Fruit fly (Drosophila melanogaster) whole organism, embryonic: ENCODE measurements around the gene Fit2.

Experiments used
- Awh ChIP-seq: fragments of 200-800 bp; sonication (Bioruptor generic); IDR thresholded peaks from 2 replicates; pipeline ENCODE4, ENCODE4 v1.3.6; 2022; ENCODE audit warnings: missing biosample characterization, missing genetic modification characterization
- BEAF-32 ChIP-seq: fragments of 200-800 bp; sonication (Bioruptor generic); optimal IDR thresholded peaks from 3 replicates; lab custom pipeline; 2017; ENCODE audit warnings: missing biosample characterization, missing genetic modification characterization, mild to moderate bottlenecking, moderate library complexity, missing genetic modification reagents
- Bgb ChIP-seq: fragments of 200-800 bp; sonication (Bioruptor generic); IDR thresholded peaks from 2 replicates; pipeline ENCODE4 v1.3.6; 2022; ENCODE audit warnings: missing biosample characterization, missing genetic modification characterization; ENCODE audit not compliant: partially characterized antibody
- Bteb2 ChIP-seq: fragments of 200-800 bp; sonication (Bioruptor generic); optimal IDR thresholded peaks from 2 replicates; lab custom pipeline; 2016; ENCODE audit warnings: missing biosample characterization, missing genetic modification characterization
- CG10366 ChIP-seq: fragments of 200-800 bp; sonication (Bioruptor generic); IDR thresholded peaks from 2 replicates; pipeline ENCODE4 v1.3.6; 2022; ENCODE audit warnings: missing biosample characterization, missing genetic modification characterization
- CG12071 ChIP-seq: fragments of 200-800 bp; sonication (Bioruptor generic); optimal IDR thresholded peaks from 3 replicates; lab custom pipeline; 2018; ENCODE audit warnings: missing biosample characterization, mild to moderate bottlenecking, missing genetic modification characterization
- CG13287 ChIP-seq: fragments of 200-800 bp; sonication (Bioruptor generic); IDR thresholded peaks from 2 replicates; pipeline ENCODE4 v1.3.6; 2022; ENCODE audit warnings: missing biosample characterization, missing genetic modification characterization; ENCODE audit not compliant: partially characterized antibody
- CG14860 ChIP-seq: fragments of 200-800 bp; sonication (Bioruptor generic); IDR thresholded peaks from 3 replicates; pipeline ENCODE4 v1.3.6; 2022; ENCODE audit warnings: missing biosample characterization, missing genetic modification characterization; ENCODE audit not compliant: partially characterized antibody
- CG16813 ChIP-seq: fragments of 200-800 bp; sonication (Bioruptor generic); IDR thresholded peaks from 3 replicates; pipeline ENCODE4 v1.3.6; 2022; ENCODE audit warnings: missing biosample characterization, missing genetic modification characterization; ENCODE audit not compliant: partially characterized antibody
- CG18476 ChIP-seq: fragments of 200-800 bp; sonication (Bioruptor generic); optimal IDR thresholded peaks from 2 replicates; lab custom pipeline; 2016; ENCODE audit warnings: missing biosample characterization, mild to moderate bottlenecking, missing genetic modification characterization
- CG2116 ChIP-seq: fragments of 200-800 bp; sonication (Bioruptor generic); optimal IDR thresholded peaks from 3 replicates; lab custom pipeline; 2018; ENCODE audit warnings: missing biosample characterization, mild to moderate bottlenecking, missing genetic modification characterization
- CG34224 ChIP-seq: fragments of 200-800 bp; sonication (Bioruptor generic); IDR thresholded peaks from 3 replicates; pipeline ENCODE4 v1.3.6; 2022; ENCODE audit warnings: missing biosample characterization, missing genetic modification characterization; ENCODE audit not compliant: partially characterized antibody
- CG6791 ChIP-seq: fragments of 200-800 bp; sonication (Bioruptor generic); IDR thresholded peaks from 3 replicates; pipeline ENCODE4 v1.3.6; 2022; ENCODE audit warnings: missing biosample characterization, missing genetic modification characterization; ENCODE audit not compliant: partially characterized antibody
- CG7963 ChIP-seq: fragments of 200-800 bp; sonication (Bioruptor generic); IDR thresholded peaks from 3 replicates; pipeline ENCODE4 v1.3.6; 2022; ENCODE audit warnings: missing biosample characterization, missing genetic modification characterization; ENCODE audit not compliant: partially characterized antibody
- Dll ChIP-seq: fragments of 200-800 bp; sonication (Bioruptor generic); IDR thresholded peaks from 4 replicates; pipeline ENCODE4 v1.3.6; 2022; ENCODE audit warnings: missing biosample characterization, missing genetic modification characterization; ENCODE audit not compliant: partially characterized antibody
- Dp ChIP-seq: fragments of 200-800 bp; sonication (Bioruptor generic); optimal IDR thresholded peaks from 2 replicates; lab custom pipeline; 2018; ENCODE audit warnings: missing biosample characterization, mild to moderate bottlenecking, missing genetic modification characterization, moderate library complexity
- Dref ChIP-seq: fragments of 200-800 bp; sonication (Bioruptor generic); IDR thresholded peaks from 2 replicates; pipeline ENCODE4 v1.3.6; 2022; ENCODE audit warnings: missing biosample characterization, missing genetic modification characterization
- E2f2 ChIP-seq: fragments of 200-800 bp; sonication (Bioruptor generic); IDR thresholded peaks from 2 replicates; pipeline ENCODE4 v1.3.6; 2022; ENCODE audit warnings: missing biosample characterization, missing genetic modification characterization
- Elba2 ChIP-seq: fragments of 200-800 bp; sonication (Bioruptor generic); optimal IDR thresholded peaks from 3 replicates; lab custom pipeline; 2016; ENCODE audit warnings: missing biosample characterization, missing genetic modification characterization
- HLH4C ChIP-seq: fragments of 200-800 bp; sonication (Bioruptor generic); IDR thresholded peaks from 3 replicates; pipeline ENCODE4 v1.3.6; 2022; ENCODE audit warnings: missing biosample characterization, missing genetic modification characterization; ENCODE audit not compliant: partially characterized antibody
- HmgZ ChIP-seq: fragments of 200-800 bp; sonication (Bioruptor generic); optimal IDR thresholded peaks from 2 replicates; lab custom pipeline; 2018; ENCODE audit warnings: missing biosample characterization, mild to moderate bottlenecking, missing genetic modification characterization
- Hmr ChIP-seq: fragments of 200-800 bp; sonication (Bioruptor generic); optimal IDR thresholded peaks from 3 replicates; lab custom pipeline; 2017; ENCODE audit warnings: mild to moderate bottlenecking, missing biosample characterization, missing genetic modification reagents, missing genetic modification characterization
- Med ChIP-seq: fragments of 200-800 bp; sonication (Bioruptor generic); peaks from one replicate; lab custom pipeline; 2016; ENCODE audit warnings: missing biosample characterization, missing genetic modification characterization, mild to moderate bottlenecking, inconsistent platforms, moderate library complexity
- NFAT ChIP-seq: fragments of 200-800 bp; sonication (Bioruptor generic); IDR thresholded peaks from 2 replicates; pipeline ENCODE4 v1.3.6; 2022; ENCODE audit warnings: missing biosample characterization, missing genetic modification characterization
- Opbp ChIP-seq: fragments of 200-800 bp; sonication (Bioruptor generic); IDR thresholded peaks from 3 replicates; pipeline ENCODE4 v1.3.6; 2022; ENCODE audit warnings: missing biosample characterization, missing genetic modification characterization; ENCODE audit not compliant: partially characterized antibody
- Scr ChIP-seq: fragments of 200-800 bp; sonication (Bioruptor generic); IDR thresholded peaks from 2 replicates; pipeline ENCODE4 v1.3.6; 2022; ENCODE audit warnings: missing biosample characterization, missing genetic modification characterization; ENCODE audit not compliant: partially characterized antibody
- Sry-δ ChIP-seq: fragments of 200-800 bp; sonication (Bioruptor generic); optimal IDR thresholded peaks from 2 replicates; lab custom pipeline; 2016; ENCODE audit warnings: missing biosample characterization, missing genetic modification characterization
- amos ChIP-seq: fragments of 200-800 bp; sonication (Bioruptor generic); IDR thresholded peaks from 2 replicates; pipeline ENCODE4 v1.3.6; 2022; ENCODE audit warnings: missing biosample characterization, missing genetic modification characterization; ENCODE audit not compliant: partially characterized antibody
- ato ChIP-seq: fragments of 200-800 bp; sonication (Bioruptor generic); IDR thresholded peaks from 2 replicates; pipeline ENCODE4 v1.3.6; 2022; ENCODE audit warnings: missing biosample characterization, missing genetic modification characterization; ENCODE audit not compliant: partially characterized antibody
- bbx ChIP-seq: fragments of 200-800 bp; sonication (Bioruptor generic); IDR thresholded peaks from 2 replicates; pipeline ENCODE4 v1.3.6; 2022; ENCODE audit warnings: missing biosample characterization, missing genetic modification characterization; ENCODE audit not compliant: partially characterized antibody
- hb ChIP-seq: fragments of 200-800 bp; sonication (Bioruptor generic); IDR thresholded peaks from 3 replicates; pipeline ENCODE4 v1.3.6; 2022; ENCODE audit warnings: missing biosample characterization, missing genetic modification characterization; ENCODE audit not compliant: partially characterized antibody
- hbn ChIP-seq: fragments of 200-800 bp; sonication (Bioruptor generic); IDR thresholded peaks from 2 replicates; pipeline ENCODE4 v1.3.6; 2022; ENCODE audit warnings: missing biosample characterization, missing genetic modification characterization; ENCODE audit not compliant: partially characterized antibody
- knrl ChIP-seq: fragments of 200-800 bp; sonication (Bioruptor generic); IDR thresholded peaks from 3 replicates; pipeline ENCODE4 v1.3.6; 2022; ENCODE audit warnings: missing biosample characterization, missing genetic modification characterization; ENCODE audit not compliant: partially characterized antibody
- mld ChIP-seq: fragments of 200-800 bp; sonication (Bioruptor generic); IDR thresholded peaks from 3 replicates; pipeline ENCODE4 v1.3.6; 2022; ENCODE audit warnings: missing biosample characterization, missing genetic modification characterization; ENCODE audit not compliant: partially characterized antibody
- nerfin-2 ChIP-seq: fragments of 200-800 bp; sonication (Bioruptor generic); IDR thresholded peaks from 2 replicates; pipeline ENCODE4 v1.3.6; 2022; ENCODE audit warnings: missing biosample characterization, missing genetic modification characterization; ENCODE audit not compliant: partially characterized antibody
- pzg ChIP-seq: fragments of 200-800 bp; sonication (Bioruptor generic); optimal IDR thresholded peaks from 3 replicates; lab custom pipeline; 2018; ENCODE audit warnings: missing biosample characterization, mild to moderate bottlenecking, missing genetic modification characterization, moderate library complexity
- ranshi ChIP-seq: fragments of 200-800 bp; sonication (Bioruptor generic); IDR thresholded peaks from 2 replicates; pipeline ENCODE4 v1.3.6; 2022; ENCODE audit warnings: missing biosample characterization, missing genetic modification characterization
- sens ChIP-seq: fragments of 200-800 bp; sonication (Bioruptor generic); peaks from one replicate; lab custom pipeline; 2016; ENCODE audit warnings: missing biosample characterization, missing genetic modification characterization
- sens-2 ChIP-seq: fragments of 200-800 bp; sonication (Bioruptor generic); IDR thresholded peaks from 2 replicates; pipeline ENCODE4 v1.3.6; 2022; ENCODE audit warnings: missing biosample characterization, missing genetic modification characterization
- sna ChIP-seq: fragments of 200-800 bp; sonication (Bioruptor generic); IDR thresholded peaks from 2 replicates; pipeline ENCODE4 v1.3.6; 2022; ENCODE audit warnings: missing biosample characterization, missing genetic modification characterization; ENCODE audit not compliant: partially characterized antibody
- tna ChIP-seq: fragments of 200-800 bp; sonication (Bioruptor generic); IDR thresholded peaks from 2 replicates; pipeline ENCODE4 v1.3.6; 2022; ENCODE audit warnings: missing biosample characterization, missing genetic modification characterization; ENCODE audit not compliant: partially characterized antibody
- unc-4 ChIP-seq: fragments of 200-800 bp; sonication (Bioruptor generic); IDR thresholded peaks from 2 replicates; pipeline ENCODE4 v1.3.6; 2022; ENCODE audit warnings: missing biosample characterization, missing genetic modification characterization; ENCODE audit not compliant: partially characterized antibody
- vnd ChIP-seq: fragments of 200-800 bp; sonication (Bioruptor generic); IDR thresholded peaks from 3 replicates; pipeline ENCODE4 v1.3.6; 2022; ENCODE audit warnings: missing biosample characterization, missing genetic modification characterization; ENCODE audit not compliant: partially characterized antibody
- zen2 ChIP-seq: fragments of 200-800 bp; sonication (Bioruptor generic); IDR thresholded peaks from 3 replicates; pipeline ENCODE4 v1.3.6; 2022; ENCODE audit warnings: missing biosample characterization, missing genetic modification characterization; ENCODE audit not compliant: partially characterized antibody

Fit2 gene

DNA sequence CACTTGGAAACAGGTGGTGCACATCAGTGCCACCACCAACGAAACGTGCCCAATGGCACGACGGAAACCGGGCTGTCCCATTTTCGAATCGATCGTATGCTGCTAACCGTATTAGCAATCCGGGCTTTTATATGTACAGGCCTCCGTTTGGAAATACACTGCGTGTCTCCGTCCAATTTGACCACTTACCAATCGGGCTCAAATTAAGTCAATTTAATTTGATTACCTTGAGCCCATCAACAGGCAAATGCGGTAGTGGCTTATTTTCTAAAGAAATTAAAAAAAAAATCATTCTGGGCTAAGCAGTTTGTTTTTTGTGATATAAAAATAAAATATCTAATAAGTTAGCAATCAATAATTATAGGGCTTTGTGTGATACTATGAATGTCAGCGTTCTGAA, 487 bp upstream of the Fit2 start, which contains the start of gene a10:
Gene a10, minus strand, starts transcription at position 101 of the 400 bp plus-strand sequence.
- TF ChIP-seq Med (GFP tag; lab: Kevin White, UChicago) (peak; percentile 17), Bteb2 (GFP tag; lab: Kevin White, UChicago) (no peak)

DNA sequence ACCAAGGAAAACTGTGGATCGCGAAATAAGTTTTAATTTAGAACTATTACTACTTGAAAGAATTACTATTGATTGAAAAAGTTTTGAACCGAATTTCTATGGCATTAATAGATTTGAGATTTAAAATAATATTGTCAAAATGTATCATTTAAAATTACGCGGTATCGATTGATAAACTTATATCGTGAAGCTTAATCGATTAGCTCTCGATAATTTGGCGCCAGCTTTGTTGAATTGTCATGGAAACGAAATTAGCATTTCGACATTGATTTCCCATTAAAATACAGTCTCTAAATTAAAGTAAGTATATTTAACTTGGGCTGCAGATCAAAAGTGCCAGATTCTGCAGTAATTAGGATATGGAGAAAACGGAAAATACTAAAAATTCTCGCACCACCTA, 3.2 kb downstream of the Fit2 start, which contains the start of gene CG7730:
Gene CG7730, plus strand, starts transcription at position 206 of the 400 bp plus-strand sequence.
- TF ChIP-seq NFAT (GFP tag; lab: Robert Waterston, UW) (no peak), CG2116 (peak; percentile 29), HmgZ (tag; lab: Kevin White, UChicago) (no peak), nerfin-2 (GFP tag; lab: Robert Waterston, UW) (peak; percentile 63; the same call in 1 of the 2 replicates), CG6791 (GFP tag; lab: Robert Waterston, UW) (peak; percentile 75), pzg (GFP tag; lab: Kevin White, UChicago) (peak; percentile 2), vnd (GFP tag; lab: Robert Waterston, UW) (peak; percentile 57), zen2 (peak; percentile 79), ranshi (GFP tag; lab: Robert Waterston, UW) (no peak), knrl (GFP tag; lab: Robert Waterston, UW) (peak; percentile 18; the same call in 1 of the 3 replicates), Scr (GFP tag; lab: Robert Waterston, UW) (peak; percentile 60), Awh (GFP tag; lab: Robert Waterston, UW) (no peak), Elba2 (GFP tag; lab: Kevin White, UChicago) (no peak), ato (peak; percentile 16; the same call in 1 of the 2 replicates), mld (peak; percentile 64; the same call in 2 of the 3 replicates), Bgb (GFP tag; lab: Robert Waterston, UW) (peak; percentile 55; the same call in 1 of the 2 replicates), Dll (GFP tag; lab: Robert Waterston, UW) (peak; percentile 71), CG13287 (GFP tag; lab: Robert Waterston, UW) (peak; percentile 76), hb (GFP tag; lab: Robert Waterston, UW) (peak; percentile 32; the same call in 1 of the 3 replicates), E2f2 (peak; percentile 86), bbx (peak; percentile 58; the same call in 1 of the 2 replicates), sens-2 (GFP tag; lab: Robert Waterston, UW) (no peak), sna (GFP tag; lab: Robert Waterston, UW) (0 out of 2 replicates have a peak, but pooled peaks have one; percentile 50), Dref (GFP tag; lab: Robert Waterston, UW) (peak; percentile 61), CG34224 (peak; percentile 72), CG14860 (GFP tag; lab: Robert Waterston, UW) (peak; percentile 55; the same call in 2 of the 3 replicates), Dp (GFP tag; lab: Kevin White, UChicago) (peak; percentile 81), CG7963 (GFP tag; lab: Robert Waterston, UW) (peak; percentile 48; the same call in 1 of the 3 replicates), CG16813 (GFP tag; lab: Robert Waterston, UW) (peak; percentile 40; the same call in 1 of the 3 replicates), CG12071 (GFP tag; lab: Kevin White, UChicago) (no peak), tna (GFP tag; lab: Robert Waterston, UW) (peak; percentile 71), sens (GFP tag; lab: Kevin White, UChicago) (no peak), hbn (GFP tag; lab: Robert Waterston, UW) (peak; percentile 58; the same call in 1 of the 2 replicates), Sry-δ (GFP tag; lab: Kevin White, UChicago) (peak; percentile 6), Hmr (GFP tag; lab: Kevin White, UChicago) (no peak), BEAF-32 (GFP tag; lab: Kevin White, UChicago) (peak; percentile 38), unc-4 (0 out of 2 replicates have a peak, but pooled peaks have one; percentile 45), Opbp (GFP tag; lab: Robert Waterston, UW) (peak; percentile 63; the same call in 2 of the 3 replicates), CG10366 (no peak), HLH4C (GFP tag; lab: Robert Waterston, UW) (peak; percentile 75), amos (peak; percentile 47; the same call in 1 of the 2 replicates), CG18476 (GFP tag; lab: Kevin White, UChicago) (no peak), Bteb2 (GFP tag; lab: Kevin White, UChicago) (no peak)
- TF ChIP-seq, all 482 proteins: peak for 31
